Worm (Caenorhabditis elegans): ENCODE measurements around the gene pqn-87.

DNA sequence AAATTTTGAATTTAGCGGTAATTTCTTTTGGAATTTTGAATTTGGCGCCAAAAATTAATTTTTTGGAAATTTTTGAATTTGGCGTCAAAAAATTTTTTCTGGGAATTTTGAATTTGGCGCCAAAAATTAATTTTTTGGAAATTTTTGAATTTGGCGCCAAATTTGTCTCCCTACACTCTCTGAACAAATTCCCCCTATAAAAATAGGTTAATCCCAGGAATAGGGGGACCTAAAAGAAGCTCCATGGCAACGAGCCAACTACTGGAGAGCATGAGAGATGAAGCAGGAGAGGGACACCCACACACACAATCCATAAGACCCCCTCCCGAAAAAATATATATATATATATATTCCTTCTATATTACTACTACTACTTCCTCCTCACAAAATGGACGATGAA is 22.0 kb downstream of the pqn-87 start, which contains the start of gene aqp-12:
- TF ChIP-seq elt-3 (tag; optimal IDR thresholded peaks at IDR 0.05), result no peak
- no peak for TF ChIP-seq mab-5 (tag; optimal IDR thresholded peaks at IDR 0.05)
- TF ChIP-seq lin-13 (tag; optimal IDR thresholded peaks at IDR 0.05), result no peak
- TF ChIP-seq snpc-4 (tag; optimal IDR thresholded peaks at IDR 0.05), result no peak
- TF ChIP-seq nhr-28 (tag; optimal IDR thresholded peaks at IDR 0.05), result no peak
- TF ChIP-seq ces-1 (GFP tag; optimal IDR thresholded peaks at IDR 0.05), result no peak
- no peak for TF ChIP-seq ceh-43 (GFP tag; optimal IDR thresholded peaks at IDR 0.05)
- no peak for TF ChIP-seq ceh-39 (tag; optimal IDR thresholded peaks at IDR 0.05)
- TF ChIP-seq nhr-12 (tag; optimal IDR thresholded peaks at IDR 0.05), result no peak
- no peak for TF ChIP-seq unc-39 (tag; optimal IDR thresholded peaks at IDR 0.05)
- no peak for TF ChIP-seq pha-4 (tag; optimal IDR thresholded peaks at IDR 0.05)
- no peak for TF ChIP-seq sptf-1 (tag; optimal IDR thresholded peaks at IDR 0.05)

All from whole organism, mixed stage, embryonic.